Worm (Caenorhabditis elegans) whole organism, L3 larva: ENCODE results near the gene Y38F1A.4.

ENCODE experiments used
- ZK546.5 ChIP-seq: sonication (generic microtip); optimal IDR thresholded peaks from 2 replicates; lab custom pipeline; 2017; ENCODE audit warnings: missing biosample characterization, missing genetic modification characterization
- ama-1 ChIP-seq: fragments of 150-350 bp; optimal IDR thresholded peaks from 2 replicates; lab custom pipeline; 2018
- pqm-1 ChIP-seq: fragments of 150-350 bp; optimal IDR thresholded peaks from 2 replicates; lab custom pipeline; 2017; ENCODE audit warnings: missing biosample characterization, missing genetic modification characterization, inconsistent platforms
- ztf-11 ChIP-seq: fragments of 150-350 bp; optimal IDR thresholded peaks from 2 replicates; lab custom pipeline; 2014; ENCODE audit warnings: missing biosample characterization, missing genetic modification characterization

- TF ChIP-seq ztf-11 (no peak), ama-1 (lab: Kevin White, UChicago) (no peak), pqm-1 (tag; lab: Kevin White, UChicago) (no peak), ZK546.5 (tag; lab: Kevin White, UChicago) (no peak)
Measured at ce11 chrII:12918960-12919553, 50.5 kb downstream of the Y38F1A.4 start, which contains the start of the genes F58G1.2 and wago-4.
